Fruit fly (Drosophila melanogaster): ENCODE data around the gene CG2113.

The CG2113 gene

DNA sequence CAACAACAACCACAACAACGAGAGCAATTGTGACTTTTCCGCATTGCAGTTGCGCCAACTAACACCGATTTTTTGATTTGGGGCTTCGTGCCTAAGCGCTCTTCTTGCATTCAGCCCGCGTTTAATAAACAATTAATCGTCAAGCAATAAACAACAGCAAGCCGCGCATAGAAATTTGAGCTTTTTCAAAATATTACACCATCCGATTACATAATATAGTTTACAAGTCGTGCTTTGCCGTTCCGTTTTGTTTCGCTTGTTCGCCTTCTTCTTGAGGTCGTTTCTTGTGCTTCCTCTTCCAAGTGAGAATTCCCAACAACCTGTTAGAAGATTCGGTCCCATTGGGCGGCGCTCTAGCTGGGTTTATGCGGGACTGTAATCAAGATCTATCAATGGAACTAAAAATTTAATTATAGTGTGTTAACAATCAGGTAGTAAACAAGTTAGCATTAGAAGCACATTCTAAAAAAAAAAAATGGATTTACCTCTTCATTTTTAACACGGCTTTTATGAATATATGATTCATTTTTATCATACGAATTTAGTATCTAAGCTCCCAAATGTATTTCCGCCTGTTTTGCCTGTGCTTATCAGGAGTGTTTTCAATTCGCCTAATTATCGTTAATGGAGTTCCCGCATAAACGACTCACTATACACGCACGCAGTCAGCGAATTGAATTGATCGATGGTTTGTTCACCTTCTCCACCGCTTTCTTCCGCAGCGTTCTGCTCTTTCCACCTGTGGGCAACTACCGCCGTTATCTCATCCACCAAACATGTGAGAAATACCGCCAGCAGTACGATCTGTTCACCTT is 41.0 kb downstream of the CG2113 start (continued):
- TF ChIP-seq BtbVII (GFP tag; optimal IDR thresholded peaks at IDR 0.05) (peak; percentile 89), Xrp1 (GFP tag; IDR thresholded peaks at IDR 0.05) (peak; percentile 84), chinmo (GFP tag; IDR thresholded peaks at IDR 0.05; ENCODE audit: partially characterized antibody) (peak; percentile 74; the same call in 2 of the 4 replicates), CG15073 (GFP tag; optimal IDR thresholded peaks at IDR 0.05) (no peak), YL-1 (GFP tag; optimal IDR thresholded peaks at IDR 0.05) (peak; percentile 57), CG7963 (GFP tag; IDR thresholded peaks at IDR 0.05; ENCODE audit: partially characterized antibody) (no peak), Hmx (GFP tag; optimal IDR thresholded peaks at IDR 0.05) (peak; percentile 10), psq (GFP tag; optimal IDR thresholded peaks at IDR 0.05) (peak; percentile 28), odd (GFP tag; optimal IDR thresholded peaks at IDR 0.05) (peak; percentile 89), CG4707 (GFP tag; optimal IDR thresholded peaks at IDR 0.05) (peak; percentile 65), pnt (GFP tag; optimal IDR thresholded peaks at IDR 0.05) (peak; percentile 48), hb (GFP tag; IDR thresholded peaks at IDR 0.05; ENCODE audit: partially characterized antibody) (no peak), CG9876 (GFP tag; optimal IDR thresholded peaks at IDR 0.05) (peak; percentile 33), dan (GFP tag; IDR thresholded peaks at IDR 0.05) (no peak), CG9437 (GFP tag; optimal IDR thresholded peaks at IDR 0.05) (peak; percentile 76), Nf-YB (GFP tag; optimal IDR thresholded peaks at IDR 0.05) (peak; percentile 82), CG7745 (tag; optimal IDR thresholded peaks at IDR 0.05) (no peak), Dref (GFP tag; IDR thresholded peaks at IDR 0.05) (no peak), pan (optimal IDR thresholded peaks at IDR 0.05) (no peak), pan (GFP tag; optimal IDR thresholded peaks at IDR 0.05 in 1 of 2, IDR thresholded peaks at IDR 0.05 in 1 of 2) (peak in 1 of 2 experiments; percentile 71), chif (GFP tag; optimal IDR thresholded peaks at IDR 0.05) (peak; percentile 75 to 79), slou (GFP tag; optimal IDR thresholded peaks at IDR 0.05) (peak; percentile 43), ci (GFP tag; IDR thresholded peaks at IDR 0.05) (peak; percentile 90), CG13287 (GFP tag; IDR thresholded peaks at IDR 0.05; ENCODE audit: partially characterized antibody) (peak; percentile 11; the same call in 1 of the 2 replicates), Atf-2 (GFP tag; optimal IDR thresholded peaks at IDR 0.05) (peak; percentile 27), B-H2 (GFP tag; optimal IDR thresholded peaks at IDR 0.05) (peak; percentile 78), Dfd (GFP tag; optimal IDR thresholded peaks at IDR 0.05) (no peak), CkIIα-i1 (GFP tag; IDR thresholded peaks at IDR 0.05) (no peak), HLHmδ (GFP tag; optimal IDR thresholded peaks at IDR 0.05) (no peak), CG17829 (tag; optimal IDR thresholded peaks at IDR 0.05) (peak; percentile 87), crp (GFP tag; optimal IDR thresholded peaks at IDR 0.05) (peak in 1 of 2 experiments; percentile 25), Hr78 (GFP tag; optimal IDR thresholded peaks at IDR 0.05) (peak in 1 of 2 experiments; percentile 61), jumu (GFP tag; optimal IDR thresholded peaks at IDR 0.05) (peak; percentile 50), Sox100B (GFP tag; optimal IDR thresholded peaks at IDR 0.05) (peak; percentile 88), CG15696 (tag; optimal IDR thresholded peaks at IDR 0.05) (peak; percentile 88), CG43689 (GFP tag; IDR thresholded peaks at IDR 0.05) (peak; percentile 37; the same call in 1 of the 2 replicates), CG2199 (GFP tag; IDR thresholded peaks at IDR 0.05) (0 out of 3 replicates have a peak, but pooled peaks have one; percentile 45), repo (GFP tag; optimal IDR thresholded peaks at IDR 0.05) (peak; percentile 34), zen2 (GFP tag; IDR thresholded peaks at IDR 0.05; ENCODE audit: partially characterized antibody) (no peak), CrebB (tag; optimal IDR thresholded peaks at IDR 0.05) (peak; percentile 82), Aef1 (GFP tag; IDR thresholded peaks at IDR 0.05) (peak; percentile 63), CG14965 (GFP tag; optimal IDR thresholded peaks at IDR 0.05; ENCODE audit: borderline replicate concordance) (peak; percentile 7), en (GFP tag; optimal IDR thresholded peaks at IDR 0.05) (peak; percentile 69), Sin3A (optimal IDR thresholded peaks at IDR 0.05) (no peak), jigr1 (GFP tag; IDR thresholded peaks at IDR 0.05) (no peak), CG8944 (GFP tag; optimal IDR thresholded peaks at IDR 0.05) (peak; percentile 33), klu (GFP tag; IDR thresholded peaks at IDR 0.05) (no peak), CG12744 (GFP tag; optimal IDR thresholded peaks at IDR 0.05) (peak; percentile 44), lilli (GFP tag; optimal IDR thresholded peaks at IDR 0.05) (peak; percentile 84)

Data from whole organism, embryonic.